Worm (Caenorhabditis elegans) whole organism, L1 larva: ENCODE data around the gene F54C8.1.

Experiments
- C34B4.2 ChIP-seq: sonication (generic microtip); optimal IDR thresholded peaks from 2 replicates; lab custom pipeline; 2017; ENCODE audit warnings: mild to moderate bottlenecking, missing genetic modification characterization, missing compliant biosample characterization
- aha-1 ChIP-seq: fragments of 150-350 bp; optimal IDR thresholded peaks from 2 replicates; lab custom pipeline; 2014; ENCODE audit warnings: missing biosample characterization, missing genetic modification characterization
- alr-1 ChIP-seq: fragments of 200-800 bp; sonication (Bioruptor generic); optimal IDR thresholded peaks from 2 replicates; lab custom pipeline; 2018; ENCODE audit warnings: borderline replicate concordance, mild to moderate bottlenecking, missing genetic modification characterization, missing compliant biosample characterization
- blmp-1 ChIP-seq: fragments of 150-350 bp; optimal IDR thresholded peaks from 2 replicates; lab custom pipeline; 2014; ENCODE audit warnings: missing biosample characterization, missing genetic modification characterization
- ceh-63 ChIP-seq: fragments of 200-800 bp; sonication (Bioruptor generic); optimal IDR thresholded peaks from 2 replicates; lab custom pipeline; 2018; ENCODE audit warnings: mild to moderate bottlenecking, missing genetic modification characterization, missing compliant biosample characterization
- ceh-8 ChIP-seq: fragments of 200-800 bp; sonication (Bioruptor generic); optimal IDR thresholded peaks from 2 replicates; lab custom pipeline; 2018; ENCODE audit warnings: mild to moderate bottlenecking, missing genetic modification characterization, moderate library complexity, missing compliant biosample characterization
- ceh-82 ChIP-seq, 3 experiments: fragments of 150-350 bp in 1 of 3; sonication (generic microtip) in 2 of 3; optimal IDR thresholded peaks; 2 replicates each; lab custom pipeline; 2014 to 2017; ENCODE audit warnings: missing biosample characterization in 3 of 3, missing genetic modification characterization in 3 of 3
- ceh-88 ChIP-seq: fragments of 200-800 bp; sonication (Bioruptor generic); IDR thresholded peaks from 2 replicates; pipeline ENCODE4 v1.3.6; 2022; ENCODE audit warnings: missing genetic modification characterization, missing compliant biosample characterization
- ceh-90 ChIP-seq: sonication (generic microtip); optimal IDR thresholded peaks from 2 replicates; lab custom pipeline; 2016; ENCODE audit warnings: missing genetic modification characterization, missing compliant biosample characterization
- ces-1 ChIP-seq: fragments of 150-350 bp; optimal IDR thresholded peaks from 2 replicates; lab custom pipeline; 2014; ENCODE audit warnings: missing biosample characterization, missing genetic modification reagents, missing genetic modification characterization
- dpl-1 ChIP-seq, 3 experiments: fragments of 150-350 bp in 2 of 3; sonication (generic microtip) in 1 of 3; optimal IDR thresholded peaks; 2 replicates each; lab custom pipeline; 2014 to 2017; ENCODE audit warnings: missing biosample characterization in 3 of 3, missing genetic modification characterization in 3 of 3, missing genetic modification reagents in 3 of 3
- dsc-1 ChIP-seq: sonication (generic microtip); optimal IDR thresholded peaks from 2 replicates; lab custom pipeline; 2016; ENCODE audit warnings: mild to moderate bottlenecking, missing genetic modification characterization, missing compliant biosample characterization
- efl-1 ChIP-seq, 4 experiments: fragments of 150-350 bp; optimal IDR thresholded peaks in 3 of 4; peaks in 1 of 4; 1 replicate in 1 of 4; 2 replicates in 3 of 4; lab custom pipeline; 2014; ENCODE audit warnings: missing biosample characterization in 2 of 4, missing genetic modification characterization in 2 of 4, missing genetic modification reagents in 2 of 4
- efl-3 ChIP-seq: fragments of 200-800 bp; sonication (Bioruptor generic); optimal IDR thresholded peaks from 2 replicates; lab custom pipeline; 2018; ENCODE audit warnings: mild to moderate bottlenecking, missing genetic modification characterization, missing compliant biosample characterization
- egl-13 ChIP-seq: sonication (generic microtip); optimal IDR thresholded peaks from 2 replicates; lab custom pipeline; 2016; ENCODE audit warnings: missing genotype, missing genetic modification reagents, missing genetic modification characterization, missing compliant biosample characterization
- egl-27 ChIP-seq, 2 experiments: fragments of 150-350 bp in 1 of 2; sonication (generic microtip); optimal IDR thresholded peaks; 3 replicates each; lab custom pipeline; 2017 to 2018; ENCODE audit warnings: missing biosample characterization in 2 of 2, missing genetic modification characterization in 2 of 2, missing genetic modification reagents in 2 of 2
- elt-3 ChIP-seq, 6 experiments: fragments of 150-350 bp in 1 of 6; sonication (generic microtip); optimal IDR thresholded peaks; 2 replicates each; lab custom pipeline; 2017 to 2018; ENCODE audit warnings: missing biosample characterization in 6 of 6, missing genetic modification characterization in 6 of 6, inconsistent platforms in 1 of 6
- ets-5 ChIP-seq: fragments of 200-800 bp; sonication (Bioruptor generic); IDR thresholded peaks from 2 replicates; pipeline ENCODE4 v1.3.6; 2022; ENCODE audit warnings: missing genetic modification characterization, missing compliant biosample characterization
- fkh-8 ChIP-seq: sonication (generic microtip); optimal IDR thresholded peaks from 2 replicates; lab custom pipeline; 2016; ENCODE audit warnings: mild to moderate bottlenecking, missing genetic modification characterization, missing compliant biosample characterization
- grh-1 ChIP-seq: fragments of 200-800 bp; sonication (Bioruptor generic); IDR thresholded peaks from 2 replicates; pipeline ENCODE4 v1.3.6; 2022; ENCODE audit warnings: missing genetic modification reagents, missing genetic modification characterization, missing compliant biosample characterization
- hlh-4 ChIP-seq: sonication (generic microtip); optimal IDR thresholded peaks from 2 replicates; lab custom pipeline; 2016; ENCODE audit warnings: mild to moderate bottlenecking, missing genetic modification characterization, missing compliant biosample characterization
- irx-1 ChIP-seq: sonication (generic microtip); optimal IDR thresholded peaks from 2 replicates; lab custom pipeline; 2016; ENCODE audit warnings: missing genetic modification characterization, missing compliant biosample characterization
- lin-14 ChIP-seq: fragments of 200-800 bp; sonication (Bioruptor generic); optimal IDR thresholded peaks from 2 replicates; lab custom pipeline; 2018; ENCODE audit warnings: mild to moderate bottlenecking, missing genetic modification characterization, moderate library complexity, missing compliant biosample characterization
- lin-35 ChIP-seq, 2 experiments: fragments of 150-350 bp; optimal IDR thresholded peaks; 2 replicates each; lab custom pipeline; 2014; ENCODE audit warnings: missing biosample characterization in 2 of 2, missing genetic modification characterization in 2 of 2, missing genetic modification reagents in 2 of 2
- lin-39 ChIP-seq: fragments of 150-350 bp; optimal IDR thresholded peaks from 2 replicates; lab custom pipeline; 2014; ENCODE audit warnings: missing biosample characterization, missing genetic modification reagents, missing genetic modification characterization
- mdl-1 ChIP-seq, 2 experiments: fragments of 150-350 bp; optimal IDR thresholded peaks; 2 replicates each; lab custom pipeline; 2014 to 2017; ENCODE audit warnings: missing biosample characterization in 2 of 2, missing genetic modification characterization in 2 of 2, inconsistent platforms in 1 of 2
- mep-1 ChIP-seq: fragments of 150-350 bp; optimal IDR thresholded peaks from 2 replicates; lab custom pipeline; 2014; ENCODE audit warnings: missing biosample characterization, missing genetic modification characterization
- nhr-12 ChIP-seq: sonication (generic microtip); optimal IDR thresholded peaks from 2 replicates; lab custom pipeline; 2017; ENCODE audit warnings: missing biosample characterization, missing genetic modification characterization
- nhr-19 ChIP-seq: fragments of 200-800 bp; sonication (Bioruptor generic); conservative IDR thresholded peaks from 2 replicates; pipeline ENCODE4 v1.3.6; 2022; ENCODE audit warnings: missing genetic modification characterization, missing compliant biosample characterization
- nhr-20 ChIP-seq: sonication (generic microtip); optimal IDR thresholded peaks from 2 replicates; lab custom pipeline; 2016; ENCODE audit warnings: mild to moderate bottlenecking, missing genetic modification characterization, missing compliant biosample characterization
- nhr-28 ChIP-seq: fragments of 150-350 bp; optimal IDR thresholded peaks from 2 replicates; lab custom pipeline; 2014; ENCODE audit warnings: missing biosample characterization, missing genetic modification characterization
- nhr-84 ChIP-seq: sonication (generic microtip); optimal IDR thresholded peaks from 2 replicates; lab custom pipeline; 2017; ENCODE audit warnings: missing biosample characterization, missing genetic modification characterization
- nhr-85 ChIP-seq: sonication (generic microtip); peaks from one replicate; lab custom pipeline; 2016; ENCODE audit warnings: missing genetic modification characterization, inconsistent platforms, missing compliant biosample characterization
- nhr-90 ChIP-seq: sonication (generic microtip); optimal IDR thresholded peaks from 2 replicates; lab custom pipeline; 2016; ENCODE audit warnings: mild to moderate bottlenecking, missing genetic modification characterization, missing compliant biosample characterization; ENCODE audit not compliant: poor library complexity
- pag-3 ChIP-seq: sonication (generic microtip); optimal IDR thresholded peaks from 2 replicates; lab custom pipeline; 2017; ENCODE audit warnings: missing genetic modification characterization, mild to moderate bottlenecking, missing compliant biosample characterization, antibody characterized with exemption, borderline replicate concordance; ENCODE audit not compliant: insufficient read depth
- pax-3 ChIP-seq: fragments of 200-800 bp; sonication (Bioruptor generic); optimal IDR thresholded peaks from 2 replicates; lab custom pipeline; 2018; ENCODE audit warnings: mild to moderate bottlenecking, missing genetic modification characterization, moderate library complexity, missing compliant biosample characterization
- pqm-1 ChIP-seq: sonication (generic microtip); optimal IDR thresholded peaks from 3 replicates; lab custom pipeline; 2017; ENCODE audit warnings: missing biosample characterization, missing genetic modification characterization
- skn-1 ChIP-seq: fragments of 150-350 bp; optimal IDR thresholded peaks from 2 replicates; lab custom pipeline; 2014; ENCODE audit warnings: missing biosample characterization, missing genetic modification characterization
- snu-23 ChIP-seq: sonication (generic microtip); optimal IDR thresholded peaks from 2 replicates; lab custom pipeline; 2016; ENCODE audit warnings: missing genetic modification characterization, missing compliant biosample characterization
- sox-4 ChIP-seq: sonication (generic microtip); optimal IDR thresholded peaks from 2 replicates; lab custom pipeline; 2016; ENCODE audit warnings: missing genetic modification characterization, missing compliant biosample characterization
- sup-37 ChIP-seq: fragments of 200-800 bp; sonication (Bioruptor generic); optimal IDR thresholded peaks from 2 replicates; lab custom pipeline; 2018; ENCODE audit warnings: mild to moderate bottlenecking, missing genetic modification characterization, missing compliant biosample characterization
- tbx-2 ChIP-seq: sonication (generic microtip); optimal IDR thresholded peaks from 2 replicates; lab custom pipeline; 2016; ENCODE audit warnings: missing genetic modification characterization, missing compliant biosample characterization
- tlp-1 ChIP-seq: fragments of 150-350 bp; optimal IDR thresholded peaks from 2 replicates; lab custom pipeline; 2014; ENCODE audit warnings: missing biosample characterization, missing genetic modification characterization
- unc-130 ChIP-seq: fragments of 150-350 bp; optimal IDR thresholded peaks from 2 replicates; lab custom pipeline; 2017; ENCODE audit warnings: missing biosample characterization, missing genetic modification characterization, inconsistent platforms
- unc-30 ChIP-seq: sonication (generic microtip); optimal IDR thresholded peaks from 2 replicates; lab custom pipeline; 2017; ENCODE audit warnings: missing biosample characterization, missing genetic modification characterization
- unc-62 ChIP-seq: fragments of 150-350 bp; optimal IDR thresholded peaks from 2 replicates; lab custom pipeline; 2014; ENCODE audit warnings: missing biosample characterization, missing genetic modification reagents, missing genetic modification characterization
- unc-86 ChIP-seq: sonication (generic microtip); optimal IDR thresholded peaks from 2 replicates; lab custom pipeline; 2016; ENCODE audit warnings: missing genetic modification characterization, missing compliant biosample characterization
- unc-98 ChIP-seq: fragments of 200-800 bp; sonication (Bioruptor generic); IDR thresholded peaks from 2 replicates; pipeline ENCODE4 v1.3.6; 2022; ENCODE audit warnings: missing genetic modification characterization, missing compliant biosample characterization
- xbp-1 ChIP-seq: sonication (generic microtip); optimal IDR thresholded peaks from 2 replicates; lab custom pipeline; 2016; ENCODE audit warnings: missing genetic modification characterization, missing compliant biosample characterization
- zag-1 ChIP-seq: fragments of 150-350 bp; optimal IDR thresholded peaks from 2 replicates; lab custom pipeline; 2014; ENCODE audit warnings: missing biosample characterization, missing genetic modification characterization
- zip-4 ChIP-seq: fragments of 200-800 bp; sonication (Bioruptor generic); optimal IDR thresholded peaks from 2 replicates; lab custom pipeline; 2018; ENCODE audit warnings: mild to moderate bottlenecking, missing genetic modification characterization, moderate library complexity, missing compliant biosample characterization

The F54C8.1 gene

ce11 chrIII:9455980-9456658, 16.6 kb downstream of the F54C8.1 start, which contains the start of the genes rheb-1 and spk-1:
Gene rheb-1, minus strand, starts transcription at chrIII:9456030.
Gene spk-1, plus strand, starts transcription at chrIII:9456608.
- TF ChIP-seq ets-5 (GFP tag; lab: Robert Waterston, UW) (no peak), alr-1 (tag; lab: Kevin White, UChicago) (no peak), dpl-1 (GFP tag; optimal IDR thresholded peaks at IDR 0.05; lab: Kevin White, UChicago) (peak; percentile 63 to 76 (median 75)), nhr-12 (tag; lab: Kevin White, UChicago) (no peak), pqm-1 (tag; lab: Kevin White, UChicago) (no peak), unc-30 (no peak), lin-35 (GFP tag; optimal IDR thresholded peaks at IDR 0.05; lab: Kevin White, UChicago) (peak; percentile 83 to 89), xbp-1 (tag; lab: Kevin White, UChicago) (peak; percentile 87), efl-1 (optimal IDR thresholded peaks at IDR 0.05; lab: Kevin White, UChicago) (peak; percentile 83 to 84), efl-1 (GFP tag; optimal IDR thresholded peaks at IDR 0.05 in 1 of 2; lab: Kevin White, UChicago) (peak; percentile 69 to 97), mep-1 (tag; lab: Kevin White, UChicago) (peak; percentile 93), tlp-1 (tag; lab: Kevin White, UChicago) (no peak), elt-3 (tag; optimal IDR thresholded peaks at IDR 0.05; lab: Kevin White, UChicago) (peak in 3 of 6 experiments; percentile 54 to 62 (median 59)), lin-14 (GFP tag; lab: Kevin White, UChicago) (peak; percentile 94), nhr-85 (tag; lab: Kevin White, UChicago) (peak; percentile 92), snu-23 (GFP tag; lab: Kevin White, UChicago) (peak; percentile 93), C34B4.2 (no peak), egl-27 (tag; optimal IDR thresholded peaks at IDR 0.05; lab: Kevin White, UChicago) (no peak), skn-1 (peak; percentile 83), aha-1 (tag; lab: Kevin White, UChicago) (peak; percentile 11), grh-1 (GFP tag; lab: Robert Waterston, UW) (peak; percentile 50), zag-1 (tag; lab: Kevin White, UChicago) (no peak), unc-98 (GFP tag; lab: Robert Waterston, UW) (no peak), ceh-82 (tag; optimal IDR thresholded peaks at IDR 0.05; lab: Kevin White, UChicago) (peak; percentile 75 to 89 (median 75)), unc-86 (peak; percentile 82), sox-4 (tag; lab: Kevin White, UChicago) (peak; percentile 8), dsc-1 (tag; lab: Kevin White, UChicago) (peak; percentile 85), unc-130 (tag; lab: Kevin White, UChicago) (peak; percentile 81), ceh-90 (no peak), pax-3 (tag; lab: Kevin White, UChicago) (peak; percentile 82), pag-3 (tag; lab: Kevin White, UChicago) (no peak), sup-37 (peak; percentile 57), unc-62 (GFP tag; lab: Kevin White, UChicago) (no peak), ces-1 (GFP tag; lab: Kevin White, UChicago) (no peak), efl-3 (GFP tag; lab: Kevin White, UChicago) (no peak), lin-39 (tag; lab: Kevin White, UChicago) (peak; percentile 45), ceh-88 (GFP tag; lab: Robert Waterston, UW) (peak; percentile 69; the same call in 1 of the 2 replicates), hlh-4 (no peak), irx-1 (tag; lab: Kevin White, UChicago) (peak; percentile 57), ceh-8 (GFP tag; lab: Kevin White, UChicago) (peak; percentile 14), nhr-90 (tag; lab: Kevin White, UChicago) (peak; percentile 85), egl-13 (tag; lab: Kevin White, UChicago) (peak; percentile 82), zip-4 (peak; percentile 59), ceh-63 (GFP tag; lab: Kevin White, UChicago) (no peak), nhr-84 (tag; lab: Kevin White, UChicago) (no peak), blmp-1 (peak; percentile 69), nhr-19 (GFP tag; lab: Robert Waterston, UW) (peak; percentile 89), tbx-2 (tag; lab: Kevin White, UChicago) (peak; percentile 87), nhr-20 (tag; lab: Kevin White, UChicago) (peak; percentile 93), mdl-1 (tag; optimal IDR thresholded peaks at IDR 0.05; lab: Kevin White, UChicago) (peak in 1 of 2 experiments; percentile 68), fkh-8 (tag; lab: Kevin White, UChicago) (peak; percentile 94), nhr-28 (no peak)
